Worm (Caenorhabditis elegans): ENCODE results near the gene K05B2.2.

ce11 chrX:4928118-4928517 is 22.2 kb downstream of the K05B2.2 start:
- TF ChIP-seq tbx-2 (tag; optimal IDR thresholded peaks at IDR 0.05), result no peak
- no peak for TF ChIP-seq ztf-4 (tag; optimal IDR thresholded peaks at IDR 0.05)
- no peak for TF ChIP-seq unc-130 (tag; optimal IDR thresholded peaks at IDR 0.05)
- TF ChIP-seq sptf-1 (tag; optimal IDR thresholded peaks at IDR 0.05), result no peak

All from whole organism, L1 larva.